Fruit fly (Drosophila melanogaster) whole organism, embryonic: ENCODE results near the gene CG8319.

ENCODE experiments used
- CG10654 ChIP-seq: fragments of 200-800 bp; sonication (Bioruptor generic); optimal IDR thresholded peaks from 2 replicates; lab custom pipeline; 2016; ENCODE audit warnings: missing biosample characterization, missing genetic modification characterization
- CG12219 ChIP-seq: fragments of 200-800 bp; sonication (Bioruptor generic); optimal IDR thresholded peaks from 3 replicates; lab custom pipeline; 2018; ENCODE audit warnings: missing biosample characterization, mild to moderate bottlenecking, missing genetic modification characterization
- CG12236 ChIP-seq: fragments of 200-800 bp; sonication (Bioruptor generic); optimal IDR thresholded peaks from 2 replicates; lab custom pipeline; 2016; ENCODE audit warnings: missing biosample characterization, missing genetic modification characterization
- CG12769 ChIP-seq: fragments of 200-800 bp; sonication (Bioruptor generic); optimal IDR thresholded peaks from 2 replicates; lab custom pipeline; 2019; ENCODE audit warnings: missing biosample characterization, mild to moderate bottlenecking, missing genetic modification characterization, moderate library complexity
- CG13123 ChIP-seq: fragments of 200-800 bp; sonication (Bioruptor generic); optimal IDR thresholded peaks from 2 replicates; lab custom pipeline; 2016; ENCODE audit warnings: missing biosample characterization, missing genetic modification characterization
- CG14050 ChIP-seq: fragments of 200-800 bp; sonication (Bioruptor generic); IDR thresholded peaks from 3 replicates; pipeline ENCODE4 v1.3.6; 2022; ENCODE audit warnings: missing biosample characterization, missing genetic modification characterization
- CG15073 ChIP-seq: fragments of 200-800 bp; sonication (Bioruptor generic); optimal IDR thresholded peaks from 2 replicates; lab custom pipeline; 2016; ENCODE audit warnings: missing biosample characterization, missing genetic modification characterization
- CG16779 ChIP-seq: fragments of 200-800 bp; sonication (Bioruptor generic); IDR thresholded peaks from 2 replicates; pipeline ENCODE4 v1.3.6; 2022; ENCODE audit warnings: missing biosample characterization, missing genetic modification characterization
- CG17829 ChIP-seq: fragments of 200-800 bp; optimal IDR thresholded peaks from 2 replicates; lab custom pipeline; 2019; ENCODE audit warnings: missing biosample characterization, mild to moderate bottlenecking, missing genetic modification characterization, moderate library complexity
- CG2202 ChIP-seq: fragments of 200-800 bp; sonication (Bioruptor generic); optimal IDR thresholded peaks from 2 replicates; lab custom pipeline; 2018; ENCODE audit warnings: missing biosample characterization, mild to moderate bottlenecking, missing genetic modification characterization
- CG30431 ChIP-seq: fragments of 200-800 bp; sonication (Bioruptor generic); optimal IDR thresholded peaks from 2 replicates; lab custom pipeline; 2017; ENCODE audit warnings: missing biosample characterization, missing genetic modification characterization
- CG3065 ChIP-seq: fragments of 200-800 bp; sonication (Bioruptor generic); optimal IDR thresholded peaks from 2 replicates; lab custom pipeline; 2016; ENCODE audit warnings: missing biosample characterization, missing genetic modification characterization
- CG31224 ChIP-seq: fragments of 200-800 bp; sonication (Bioruptor generic); IDR thresholded peaks from 2 replicates; pipeline ENCODE4 v1.3.6; 2022; ENCODE audit warnings: missing biosample characterization, missing genetic modification characterization
- CG33557 ChIP-seq: fragments of 200-800 bp; sonication (Bioruptor generic); optimal IDR thresholded peaks from 2 replicates; lab custom pipeline; 2019; ENCODE audit warnings: missing biosample characterization, mild to moderate bottlenecking, missing genetic modification characterization, moderate library complexity
- CG3838 ChIP-seq: fragments of 200-800 bp; sonication (Bioruptor generic); optimal IDR thresholded peaks from 3 replicates; lab custom pipeline; 2016; ENCODE audit warnings: missing biosample characterization, missing genetic modification characterization
- CG42726 ChIP-seq: fragments of 200-800 bp; sonication (Bioruptor generic); IDR thresholded peaks from 2 replicates; pipeline ENCODE4 v1.3.6; 2022; ENCODE audit warnings: missing biosample characterization, missing genetic modification characterization; ENCODE audit not compliant: partially characterized antibody
- CG5180 ChIP-seq: fragments of 200-800 bp; sonication (Bioruptor generic); optimal IDR thresholded peaks from 3 replicates; lab custom pipeline; 2017; ENCODE audit warnings: missing biosample characterization, missing genetic modification characterization, mild to moderate bottlenecking, moderate library complexity, missing genetic modification reagents
- CG7357 ChIP-seq: fragments of 200-800 bp; sonication (Bioruptor generic); IDR thresholded peaks from 3 replicates; pipeline ENCODE4 v1.3.6; 2022; ENCODE audit warnings: missing biosample characterization, missing genetic modification characterization
- CG8290 ChIP-seq, 3 experiments: fragments of 200-800 bp; sonication (Bioruptor generic); optimal IDR thresholded peaks; 2 replicates each; lab custom pipeline; 2016 to 2019; ENCODE audit warnings: missing biosample characterization in 3 of 3, missing genetic modification characterization in 3 of 3, mild to moderate bottlenecking in 2 of 3, moderate library complexity in 1 of 3
- CG8924 ChIP-seq: fragments of 200-800 bp; optimal IDR thresholded peaks from 3 replicates; lab custom pipeline; 2019; ENCODE audit warnings: missing biosample characterization, mild to moderate bottlenecking, missing genetic modification characterization, moderate library complexity
- CG9727 ChIP-seq: fragments of 200-800 bp; sonication (Bioruptor generic); optimal IDR thresholded peaks from 3 replicates; lab custom pipeline; 2017; ENCODE audit warnings: missing biosample characterization, mild to moderate bottlenecking, missing genetic modification characterization
- D ChIP-seq, 2 experiments: fragments of 200-800 bp in 1 of 2; fragments of >200 bp in 1 of 2; sonication (Bioruptor generic) in 1 of 2; optimal IDR thresholded peaks; 2 replicates in 1 of 2; 3 replicates in 1 of 2; lab custom pipeline; 2017; ENCODE audit warnings: mild to moderate bottlenecking in 1 of 2, missing biosample characterization in 1 of 2, missing genetic modification characterization in 1 of 2, missing genetic modification reagents in 1 of 2
- Drgx ChIP-seq: fragments of 200-800 bp; sonication (Bioruptor generic); IDR thresholded peaks from 2 replicates; pipeline ENCODE4 v1.3.6; 2022; ENCODE audit warnings: missing biosample characterization, missing genetic modification characterization
- E2f2 ChIP-seq: fragments of 200-800 bp; sonication (Bioruptor generic); IDR thresholded peaks from 2 replicates; pipeline ENCODE4 v1.3.6; 2022; ENCODE audit warnings: missing biosample characterization, missing genetic modification characterization
- Ets97D ChIP-seq: fragments of 200-800 bp; sonication (Bioruptor generic); optimal IDR thresholded peaks from 3 replicates; lab custom pipeline; 2016; ENCODE audit warnings: missing biosample characterization, missing genetic modification characterization
- Fer3 ChIP-seq: fragments of 200-800 bp; sonication (Bioruptor generic); optimal IDR thresholded peaks from 2 replicates; lab custom pipeline; 2018; ENCODE audit warnings: missing biosample characterization, mild to moderate bottlenecking, missing genetic modification characterization, moderate library complexity
- Mad ChIP-seq: fragments of 200-800 bp; sonication (Bioruptor generic); optimal IDR thresholded peaks from 2 replicates; lab custom pipeline; 2016; ENCODE audit warnings: missing biosample characterization, missing genetic modification characterization
- Max ChIP-seq: fragments of 200-800 bp; sonication (Bioruptor generic); optimal IDR thresholded peaks from 2 replicates; lab custom pipeline; 2016; ENCODE audit warnings: missing biosample characterization, mild to moderate bottlenecking, missing genetic modification characterization
- Mrtf ChIP-seq: fragments of 200-800 bp; sonication (Bioruptor generic); IDR thresholded peaks from 3 replicates; pipeline ENCODE4 v1.3.6; 2022; ENCODE audit warnings: missing biosample characterization, missing genetic modification characterization
- Scr ChIP-seq: fragments of 200-800 bp; sonication (Bioruptor generic); IDR thresholded peaks from 2 replicates; pipeline ENCODE4 v1.3.6; 2022; ENCODE audit warnings: missing biosample characterization, missing genetic modification characterization; ENCODE audit not compliant: partially characterized antibody
- Six4 ChIP-seq: fragments of 200-800 bp; sonication (Bioruptor generic); optimal IDR thresholded peaks from 2 replicates; lab custom pipeline; 2016; ENCODE audit warnings: missing biosample characterization, missing genetic modification characterization
- bowl ChIP-seq: fragments of 200-800 bp; sonication (Bioruptor generic); IDR thresholded peaks from 2 replicates; pipeline ENCODE4 v1.3.6; 2022; ENCODE audit warnings: missing biosample characterization, missing genetic modification characterization
- cas ChIP-seq: fragments of 200-800 bp; sonication (Bioruptor generic); IDR thresholded peaks from 2 replicates; pipeline ENCODE4 v1.3.6; 2022; ENCODE audit warnings: missing biosample characterization, missing genetic modification characterization
- cato ChIP-seq: fragments of 200-800 bp; sonication (Bioruptor generic); optimal IDR thresholded peaks from 2 replicates; lab custom pipeline; 2016; ENCODE audit warnings: missing biosample characterization, missing genetic modification characterization, borderline replicate concordance
- caup ChIP-seq: fragments of 200-800 bp; sonication (Bioruptor generic); optimal IDR thresholded peaks from 3 replicates; lab custom pipeline; 2017; ENCODE audit warnings: missing biosample characterization, mild to moderate bottlenecking, missing genetic modification characterization, moderate library complexity; ENCODE audit not compliant: severe bottlenecking
- chm ChIP-seq: fragments of 200-800 bp; sonication (Bioruptor generic); IDR thresholded peaks from 2 replicates; pipeline ENCODE4 v1.3.6; 2022; ENCODE audit warnings: missing biosample characterization, missing genetic modification characterization
- crc ChIP-seq: fragments of 200-800 bp; sonication (Bioruptor generic); optimal IDR thresholded peaks from 2 replicates; lab custom pipeline; 2016; ENCODE audit warnings: missing biosample characterization, missing genetic modification characterization
- dan ChIP-seq: fragments of 200-800 bp; sonication (Bioruptor generic); IDR thresholded peaks from 2 replicates; pipeline ENCODE4 v1.3.6; 2022; ENCODE audit warnings: missing biosample characterization, missing genetic modification characterization
- disco-r ChIP-seq: fragments of 200-800 bp; sonication (Bioruptor generic); optimal IDR thresholded peaks from 2 replicates; lab custom pipeline; 2016; ENCODE audit warnings: missing biosample characterization, missing genetic modification characterization
- gem ChIP-seq: fragments of 200-800 bp; sonication (Bioruptor generic); optimal IDR thresholded peaks from 2 replicates; lab custom pipeline; 2019; ENCODE audit warnings: missing biosample characterization, mild to moderate bottlenecking, missing genetic modification characterization, moderate library complexity
- gro ChIP-seq: fragments of 200-800 bp; sonication (Bioruptor generic); optimal IDR thresholded peaks from 2 replicates; lab custom pipeline; 2016; ENCODE audit warnings: missing biosample characterization, missing genetic modification characterization
- kah ChIP-seq: fragments of 200-800 bp; sonication (Bioruptor generic); optimal IDR thresholded peaks from 2 replicates; lab custom pipeline; 2018; ENCODE audit warnings: missing biosample characterization, mild to moderate bottlenecking, missing genetic modification characterization
- lola ChIP-seq, 3 experiments: fragments of >200 bp in 2 of 3; fragments of 200-800 bp in 1 of 3; sonication (Bioruptor generic) in 1 of 3; optimal IDR thresholded peaks; 2 replicates each; lab custom pipeline; 2017 to 2019; ENCODE audit warnings: missing biosample characterization in 3 of 3, missing genetic modification characterization in 3 of 3, mild to moderate bottlenecking in 1 of 3, moderate library complexity in 1 of 3
- nerfin-1 ChIP-seq: fragments of 200-800 bp; sonication (Bioruptor generic); optimal IDR thresholded peaks from 3 replicates; lab custom pipeline; 2019; ENCODE audit warnings: missing biosample characterization, mild to moderate bottlenecking, missing genetic modification characterization, moderate library complexity
- nerfin-2 ChIP-seq: fragments of 200-800 bp; sonication (Bioruptor generic); IDR thresholded peaks from 2 replicates; pipeline ENCODE4 v1.3.6; 2022; ENCODE audit warnings: missing biosample characterization, missing genetic modification characterization; ENCODE audit not compliant: partially characterized antibody
- sim ChIP-seq: fragments of 200-800 bp; sonication (Bioruptor generic); IDR thresholded peaks from 2 replicates; pipeline ENCODE4 v1.3.6; 2022; ENCODE audit warnings: missing biosample characterization, missing genetic modification characterization
- sr ChIP-seq: fragments of 200-800 bp; sonication (Bioruptor generic); IDR thresholded peaks from 3 replicates; pipeline ENCODE4 v1.3.6; 2022; ENCODE audit warnings: missing biosample characterization, missing genetic modification characterization
- stwl ChIP-seq: fragments of 200-800 bp; sonication (Bioruptor generic); optimal IDR thresholded peaks from 3 replicates; lab custom pipeline; 2018; ENCODE audit warnings: missing biosample characterization, mild to moderate bottlenecking, missing genetic modification characterization, moderate library complexity

Gene CG8319

DNA sequence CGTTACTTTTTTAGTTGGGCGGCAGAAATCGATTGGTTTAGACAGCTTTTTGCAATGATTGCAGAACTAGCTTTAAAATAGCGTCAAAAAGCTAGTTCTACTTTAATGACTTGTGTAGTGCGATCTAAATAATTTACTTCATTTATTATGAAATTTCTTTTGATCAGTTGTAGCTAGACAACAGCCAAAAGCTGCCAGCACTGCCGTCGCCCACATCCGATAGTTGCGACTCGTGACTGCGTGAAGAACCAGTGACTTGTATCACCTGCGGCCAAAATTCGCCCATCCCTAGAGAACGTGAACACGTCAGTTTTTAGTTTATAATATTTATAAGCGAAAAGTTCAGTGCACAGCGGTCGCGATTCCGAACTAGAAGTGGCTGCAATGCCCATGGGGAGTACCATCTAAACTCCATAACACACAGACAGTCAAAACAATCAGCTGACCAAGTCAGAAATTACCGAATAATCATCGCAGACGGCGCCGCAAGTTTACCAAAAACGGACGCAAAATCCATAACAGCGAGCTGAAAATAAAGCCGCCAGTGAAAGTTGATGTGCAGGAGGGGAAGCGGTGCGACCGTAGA is 40.4 kb upstream of the CG8319 start, which contains the start of gene P58IPK (continued):
- TF ChIP-seq CG3065 (GFP tag; lab: Kevin White, UChicago) (peak; percentile 37), Six4 (GFP tag; lab: Kevin White, UChicago) (no peak), lola (GFP tag; optimal IDR thresholded peaks at IDR 0.05; lab: Kevin White, UChicago) (peak in 1 of 3 experiments; percentile 46), gro (peak; percentile 82), CG13123 (GFP tag; lab: Kevin White, UChicago) (peak; percentile 12), nerfin-2 (GFP tag; lab: Robert Waterston, UW) (peak; percentile 74), cas (GFP tag; lab: Robert Waterston, UW) (peak; percentile 38; the same call in 1 of the 2 replicates), CG31224 (GFP tag; lab: Robert Waterston, UW) (no peak), cato (GFP tag; lab: Kevin White, UChicago) (no peak), Fer3 (tag; lab: Kevin White, UChicago) (peak; percentile 45), CG12769 (tag; lab: Kevin White, UChicago) (peak; percentile 69), CG8924 (tag; lab: Kevin White, UChicago) (peak; percentile 60), sr (GFP tag; lab: Robert Waterston, UW) (peak; percentile 71), CG16779 (GFP tag; lab: Robert Waterston, UW) (no peak), Scr (peak; percentile 92), CG9727 (peak; percentile 48), Drgx (peak; percentile 16; the same call in 1 of the 2 replicates), CG7357 (0 out of 3 replicates have a peak, but pooled peaks have one; percentile 35), CG2202 (tag; lab: Kevin White, UChicago) (no peak), gem (peak; percentile 68), CG12219 (GFP tag; lab: Kevin White, UChicago) (no peak), Mrtf (GFP tag; lab: Robert Waterston, UW) (peak; percentile 57; the same call in 1 of the 3 replicates), CG42726 (peak; percentile 96), crc (GFP tag; lab: Kevin White, UChicago) (peak; percentile 54), CG8290 (GFP tag; optimal IDR thresholded peaks at IDR 0.05; lab: Kevin White, UChicago) (peak; percentile 40), CG8290 (tag; optimal IDR thresholded peaks at IDR 0.05; lab: Kevin White, UChicago) (peak in 1 of 2 experiments; percentile 87), disco-r (peak; percentile 10), dan (GFP tag; lab: Robert Waterston, UW) (no peak), CG3838 (GFP tag; lab: Kevin White, UChicago) (peak; percentile 52), CG33557 (GFP tag; lab: Kevin White, UChicago) (peak; percentile 20), CG15073 (GFP tag; lab: Kevin White, UChicago) (no peak), chm (GFP tag; lab: Robert Waterston, UW) (no peak; the same call in 1 of the 2 replicates), CG14050 (GFP tag; lab: Robert Waterston, UW) (no peak), caup (GFP tag; lab: Kevin White, UChicago) (peak; percentile 40), sim (no peak), D (optimal IDR thresholded peaks at IDR 0.05; lab: Kevin White, UChicago) (no peak), D (GFP tag; optimal IDR thresholded peaks at IDR 0.05; lab: Kevin White, UChicago) (no peak), E2f2 (peak; percentile 80), bowl (GFP tag; lab: Robert Waterston, UW) (no peak), nerfin-1 (tag; lab: Kevin White, UChicago) (peak; percentile 11), CG30431 (GFP tag; lab: Kevin White, UChicago) (peak; percentile 1), CG17829 (tag; lab: Kevin White, UChicago) (peak; percentile 64), Max (peak; percentile 56), Mad (GFP tag; lab: Kevin White, UChicago) (peak; percentile 83), CG12236 (GFP tag; lab: Kevin White, UChicago) (no peak), CG5180 (GFP tag; lab: Kevin White, UChicago) (no peak), Ets97D (GFP tag; lab: Kevin White, UChicago) (peak; percentile 90), CG10654 (GFP tag; lab: Kevin White, UChicago) (peak; percentile 23), stwl (peak; percentile 55), kah (peak; percentile 55)
